Worm (Caenorhabditis elegans): ENCODE data around the gene K04B12.2.

The K04B12.2 gene

ce11 chrII:14405489-14406059 is 32.2 kb downstream of the K04B12.2 start (continued):
- TF ChIP-seq Y48G9A.11 (GFP tag; IDR thresholded peaks at IDR 0.05), result no peak
- no peak for TF ChIP-seq dve-1 (tag; optimal IDR thresholded peaks at IDR 0.05; ENCODE audit: insufficient read depth)
- TF ChIP-seq ceh-20 (GFP tag; IDR thresholded peaks at IDR 0.05), result 0 out of 2 replicates have a peak, but pooled peaks have one; percentile 1
- TF ChIP-seq arid-1 (GFP tag; conservative IDR thresholded peaks at IDR 0.05), result no peak

- TF ChIP-seq ama-1 (optimal IDR thresholded peaks at IDR 0.05) (no peak), ztf-11 (tag; optimal IDR thresholded peaks at IDR 0.05) (no peak), dmd-8 (GFP tag; IDR thresholded peaks at IDR 0.05) (no peak), cey-2 (tag; optimal IDR thresholded peaks at IDR 0.05; ENCODE audit: borderline replicate concordance, insufficient read depth) (no peak), spr-3 (GFP tag; optimal IDR thresholded peaks at IDR 0.05) (no peak), F26F4.8 (GFP tag; conservative IDR thresholded peaks at IDR 0.05) (no peak), pha-4 (GFP tag; IDR thresholded peaks at IDR 0.05) (peak; percentile 79), pha-4 (tag; optimal IDR thresholded peaks at IDR 0.05) (peak; percentile 56), mdt-29 (GFP tag; IDR thresholded peaks at IDR 0.05) (peak; percentile 94), tag-97 (GFP tag; IDR thresholded peaks at IDR 0.05) (no peak), nhr-25 (tag; optimal IDR thresholded peaks at IDR 0.05; ENCODE audit: borderline replicate concordance, insufficient read depth) (peak; percentile 82), spr-1 (tag; optimal IDR thresholded peaks at IDR 0.05) (peak; percentile 55), lin-39 (tag; optimal IDR thresholded peaks at IDR 0.05) (no peak), ctbp-1 (GFP tag; IDR thresholded peaks at IDR 0.05) (peak; percentile 64; the same call in 1 of the 2 replicates), ceh-62 (tag; optimal IDR thresholded peaks at IDR 0.05) (no peak), unc-39 (tag; optimal IDR thresholded peaks at IDR 0.05) (no peak), F49E8.2 (tag; optimal IDR thresholded peaks at IDR 0.05; ENCODE audit: borderline replicate concordance) (no peak), aha-1 (tag) (peak; percentile 98), nhr-11 (tag; optimal IDR thresholded peaks at IDR 0.05) (no peak), sdz-12 (GFP tag; optimal IDR thresholded peaks at IDR 0.05) (no peak), daf-8 (GFP tag; IDR thresholded peaks at IDR 0.05) (no peak), F10B5.3 (tag; optimal IDR thresholded peaks at IDR 0.05) (peak; percentile 42), hlh-11 (tag; optimal IDR thresholded peaks at IDR 0.05) (peak; percentile 96), D1046.2 (GFP tag; IDR thresholded peaks at IDR 0.05) (no peak), lin-15B (tag; optimal IDR thresholded peaks at IDR 0.05) (no peak), ceh-44 (GFP tag; IDR thresholded peaks at IDR 0.05) (no peak), lim-7 (GFP tag; IDR thresholded peaks at IDR 0.05) (no peak), nhr-237 (tag; optimal IDR thresholded peaks at IDR 0.05) (no peak), R02D3.7 (tag; optimal IDR thresholded peaks at IDR 0.05) (no peak), arid-1 (GFP tag; conservative IDR thresholded peaks at IDR 0.05) (peak; percentile 62; the same call in 1 of the 2 replicates), madf-9 (GFP tag; conservative IDR thresholded peaks at IDR 0.05) (peak; percentile 90), ztf-7 (tag; optimal IDR thresholded peaks at IDR 0.05) (peak; percentile 8), lir-3 (tag; optimal IDR thresholded peaks at IDR 0.05) (no peak), ceh-20 (GFP tag; IDR thresholded peaks at IDR 0.05) (0 out of 2 replicates have a peak, but pooled peaks have one; percentile 34), pqm-1 (tag; optimal IDR thresholded peaks at IDR 0.05) (no peak), snpc-1.2 (GFP tag; IDR thresholded peaks at IDR 0.05) (no peak), zip-2 (tag; optimal IDR thresholded peaks at IDR 0.05) (peak; percentile 58), zip-11 (GFP tag; IDR thresholded peaks at IDR 0.05) (no peak), T26A8.4 (GFP tag; IDR thresholded peaks at IDR 0.05) (peak; percentile 76), mep-1 (tag; optimal IDR thresholded peaks at IDR 0.05) (peak; percentile 87), attf-4 (tag; optimal IDR thresholded peaks at IDR 0.05) (no peak), rbr-2 (tag; optimal IDR thresholded peaks at IDR 0.05) (peak; percentile 84), ZK337.2 (GFP tag; IDR thresholded peaks at IDR 0.05) (no peak), tra-1 (GFP tag; IDR thresholded peaks at IDR 0.05) (no peak), nhr-76 (tag; optimal IDR thresholded peaks at IDR 0.05) (no peak), F37D6.2 (tag; optimal IDR thresholded peaks at IDR 0.05) (peak; percentile 74)
Measured at ce11 chrII:14404741-14405488, 32.9 kb downstream of the K04B12.2 start.
